Worm (Caenorhabditis elegans): Measurements from ENCODE around the gene H04D03.6.

H04D03.6 gene

DNA sequence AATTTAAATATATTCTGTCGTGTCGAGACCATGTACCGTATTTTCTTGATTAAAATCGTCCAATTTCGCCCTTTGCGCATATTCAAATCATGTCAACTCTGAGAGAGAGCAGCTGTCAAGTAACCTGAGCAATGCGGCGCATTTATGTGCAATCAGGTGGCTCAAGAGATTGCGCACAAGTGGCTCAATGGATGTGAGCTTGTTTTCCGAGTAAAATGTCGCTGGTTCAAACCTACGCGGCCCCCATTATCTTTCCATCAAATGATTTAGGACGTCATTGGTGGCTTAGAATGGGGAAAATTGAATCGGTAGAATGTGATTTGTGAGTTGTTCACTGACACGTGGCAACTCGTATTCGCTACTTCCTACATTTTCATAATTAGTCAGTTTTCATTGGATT lies 6.6 kb downstream of the H04D03.6 start:
- TF ChIP-seq irx-1 (tag; optimal IDR thresholded peaks at IDR 0.05) (peak; percentile 15), C04F5.9 (tag; optimal IDR thresholded peaks at IDR 0.05) (no peak), vab-15 (tag; optimal IDR thresholded peaks at IDR 0.05) (no peak), nhr-76 (tag; optimal IDR thresholded peaks at IDR 0.05) (no peak), nhr-12 (tag; optimal IDR thresholded peaks at IDR 0.05) (no peak), swsn-7 (tag; optimal IDR thresholded peaks at IDR 0.05) (peak; percentile 55), hlh-4 (tag; optimal IDR thresholded peaks at IDR 0.05) (no peak), fos-1 (tag; optimal IDR thresholded peaks at IDR 0.05) (no peak), dpl-1 (GFP tag; optimal IDR thresholded peaks at IDR 0.05) (peak in 1 of 3 experiments; percentile 19), ceh-63 (GFP tag; optimal IDR thresholded peaks at IDR 0.05) (no peak), unc-86 (tag; optimal IDR thresholded peaks at IDR 0.05) (no peak), rnt-1 (tag; optimal IDR thresholded peaks at IDR 0.05) (peak; percentile 78), ets-5 (GFP tag; IDR thresholded peaks at IDR 0.05) (no peak), jun-1 (tag; optimal IDR thresholded peaks at IDR 0.05) (no peak), sox-4 (tag; optimal IDR thresholded peaks at IDR 0.05) (peak; percentile 11), hlh-17 (GFP tag; optimal IDR thresholded peaks at IDR 0.05; ENCODE audit: borderline replicate concordance) (no peak), C34B4.2 (tag; optimal IDR thresholded peaks at IDR 0.05) (no peak), elt-2 (tag; optimal IDR thresholded peaks at IDR 0.05) (no peak), lin-14 (GFP tag; optimal IDR thresholded peaks at IDR 0.05) (no peak), nhr-77 (tag; optimal IDR thresholded peaks at IDR 0.05) (no peak), Y116A8C.19 (tag; optimal IDR thresholded peaks at IDR 0.05; ENCODE audit: borderline replicate concordance) (no peak), ama-1 (optimal IDR thresholded peaks at IDR 0.05) (no peak), dsc-1 (tag; optimal IDR thresholded peaks at IDR 0.05) (peak; percentile 45), fkh-10 (GFP tag; optimal IDR thresholded peaks at IDR 0.05) (no peak), pax-3 (tag; optimal IDR thresholded peaks at IDR 0.05) (peak; percentile 39), efl-3 (GFP tag; optimal IDR thresholded peaks at IDR 0.05) (no peak), unc-98 (GFP tag; IDR thresholded peaks at IDR 0.05) (no peak; the same call in 1 of the 2 replicates), mep-1 (tag; optimal IDR thresholded peaks at IDR 0.05) (no peak), nhr-19 (GFP tag; conservative IDR thresholded peaks at IDR 0.05) (peak; percentile 44), skn-1 (tag; optimal IDR thresholded peaks at IDR 0.05) (no peak), ceh-8 (GFP tag; optimal IDR thresholded peaks at IDR 0.05) (no peak), sptf-1 (tag; optimal IDR thresholded peaks at IDR 0.05) (no peak), tlp-1 (tag; optimal IDR thresholded peaks at IDR 0.05) (no peak), egl-13 (tag; optimal IDR thresholded peaks at IDR 0.05) (no peak), lin-13 (GFP tag; optimal IDR thresholded peaks at IDR 0.05) (peak; percentile 2), fkh-4 (tag; optimal IDR thresholded peaks at IDR 0.05; ENCODE audit: borderline replicate concordance) (no peak), nhr-237 (tag; optimal IDR thresholded peaks at IDR 0.05) (no peak), pqm-1 (tag; optimal IDR thresholded peaks at IDR 0.05) (no peak), alr-1 (tag; optimal IDR thresholded peaks at IDR 0.05; ENCODE audit: borderline replicate concordance) (no peak), sup-37 (GFP tag; optimal IDR thresholded peaks at IDR 0.05) (no peak), blmp-1 (tag; optimal IDR thresholded peaks at IDR 0.05) (no peak), nhr-90 (tag; optimal IDR thresholded peaks at IDR 0.05; ENCODE audit: poor library complexity) (no peak), nhr-20 (tag; optimal IDR thresholded peaks at IDR 0.05) (peak; percentile 22), tbx-2 (tag; optimal IDR thresholded peaks at IDR 0.05) (peak; percentile 3), elt-3 (tag; optimal IDR thresholded peaks at IDR 0.05) (no peak), isw-1 (GFP tag; IDR thresholded peaks at IDR 0.05) (peak; percentile 8; the same call in 1 of the 2 replicates), egl-27 (tag; optimal IDR thresholded peaks at IDR 0.05) (no peak), ztf-4 (tag; optimal IDR thresholded peaks at IDR 0.05) (no peak), F16B12.6 (tag; optimal IDR thresholded peaks at IDR 0.05) (peak; percentile 17), lsy-2 (tag; optimal IDR thresholded peaks at IDR 0.05) (peak; percentile 7 to 55), hpl-2 (GFP tag; optimal IDR thresholded peaks at IDR 0.05) (no peak), mdl-1 (tag; optimal IDR thresholded peaks at IDR 0.05) (peak in 1 of 2 experiments; percentile 21), zip-4 (GFP tag; optimal IDR thresholded peaks at IDR 0.05) (no peak)

Measured in whole organism, L1 larva.